Fruit fly (Drosophila melanogaster): Measurements from ENCODE around the gene CG17600.

Gene CG17600

dm6 chrX:22479207-22479820 is 35.7 kb upstream of the CG17600 start (continued):
- TF ChIP-seq exex (tag; optimal IDR thresholded peaks at IDR 0.05) (no peak), CG15011 (GFP tag; optimal IDR thresholded peaks at IDR 0.05) (no peak), gsb-n (tag; optimal IDR thresholded peaks at IDR 0.05) (no peak), vnd (GFP tag; IDR thresholded peaks at IDR 0.05; ENCODE audit: partially characterized antibody) (no peak), dysf (GFP tag; IDR thresholded peaks at IDR 0.05) (0 out of 3 replicates have a peak, but pooled peaks have one; percentile 15), zf30C (GFP tag; optimal IDR thresholded peaks at IDR 0.05) (no peak), CG1233 (GFP tag; optimal IDR thresholded peaks at IDR 0.05) (peak; percentile 2), D (optimal IDR thresholded peaks at IDR 0.05) (no peak), D (GFP tag; optimal IDR thresholded peaks at IDR 0.05) (peak; percentile 14), CG14860 (GFP tag; IDR thresholded peaks at IDR 0.05; ENCODE audit: partially characterized antibody) (no peak), CG11723 (GFP tag; optimal IDR thresholded peaks at IDR 0.05) (no peak), scrt (GFP tag; optimal IDR thresholded peaks at IDR 0.05) (no peak), az2 (GFP tag; optimal IDR thresholded peaks at IDR 0.05) (no peak), CG12391 (tag; optimal IDR thresholded peaks at IDR 0.05) (no peak), peb (GFP tag; IDR thresholded peaks at IDR 0.05) (no peak), rib (GFP tag; IDR thresholded peaks at IDR 0.05) (no peak), CG11504 (tag; optimal IDR thresholded peaks at IDR 0.05) (peak; percentile 44), tgo (GFP tag; IDR thresholded peaks at IDR 0.05) (no peak), pfk (GFP tag; optimal IDR thresholded peaks at IDR 0.05) (no peak), Dip2 (GFP tag; IDR thresholded peaks at IDR 0.05) (no peak), CG15696 (tag; optimal IDR thresholded peaks at IDR 0.05) (no peak), ATbp (GFP tag; optimal IDR thresholded peaks at IDR 0.05) (peak; percentile 31), CG8478 (optimal IDR thresholded peaks at IDR 0.05) (no peak), CG3065 (GFP tag; optimal IDR thresholded peaks at IDR 0.05) (no peak), CG11247 (GFP tag; IDR thresholded peaks at IDR 0.05) (no peak), stc (GFP tag; IDR thresholded peaks at IDR 0.05) (no peak), org-1 (GFP tag; optimal IDR thresholded peaks at IDR 0.05) (no peak), nom (GFP tag; optimal IDR thresholded peaks at IDR 0.05) (no peak), sisA (GFP tag; IDR thresholded peaks at IDR 0.05) (no peak), ac (GFP tag; optimal IDR thresholded peaks at IDR 0.05) (no peak), CG7928 (GFP tag; optimal IDR thresholded peaks at IDR 0.05) (no peak), gsb (GFP tag; IDR thresholded peaks at IDR 0.05) (no peak), CG18619 (GFP tag; optimal IDR thresholded peaks at IDR 0.05) (no peak), CG18262 (tag; optimal IDR thresholded peaks at IDR 0.05) (peak; percentile 58), CG8944 (GFP tag; optimal IDR thresholded peaks at IDR 0.05) (no peak), Hsf (GFP tag; optimal IDR thresholded peaks at IDR 0.05) (no peak), Oli (tag; optimal IDR thresholded peaks at IDR 0.05) (peak; percentile 12), CG18599 (GFP tag; optimal IDR thresholded peaks at IDR 0.05) (no peak), CG2120 (GFP tag; optimal IDR thresholded peaks at IDR 0.05) (no peak), nmo (GFP tag; optimal IDR thresholded peaks at IDR 0.05) (peak; percentile 38), bab2 (GFP tag; optimal IDR thresholded peaks at IDR 0.05) (no peak), CG8290 (GFP tag; optimal IDR thresholded peaks at IDR 0.05) (no peak), CG8290 (tag; optimal IDR thresholded peaks at IDR 0.05) (no peak), danr (GFP tag; IDR thresholded peaks at IDR 0.05) (no peak), oc (tag; optimal IDR thresholded peaks at IDR 0.05) (no peak), CG14710 (tag; optimal IDR thresholded peaks at IDR 0.05) (no peak), wek (GFP tag; optimal IDR thresholded peaks at IDR 0.05) (no peak), chinmo (GFP tag; IDR thresholded peaks at IDR 0.05; ENCODE audit: partially characterized antibody) (no peak), Asciz (GFP tag; optimal IDR thresholded peaks at IDR 0.05) (peak; percentile 30), CG6689 (GFP tag; IDR thresholded peaks at IDR 0.05) (0 out of 2 replicates have a peak, but pooled peaks have one; percentile 19), C15 (GFP tag; IDR thresholded peaks at IDR 0.05) (no peak)

Measured in whole organism, embryonic.